Worm (Caenorhabditis elegans): ENCODE results near the gene F55H2.5.

ce11 chrIII:9542816-9543215 lies 31.5 kb downstream of the F55H2.5 start, which contains the start of gene eif-2Balpha:
- TF ChIP-seq unc-62 (GFP tag; optimal IDR thresholded peaks at IDR 0.05) (no peak), ztf-11 (tag; optimal IDR thresholded peaks at IDR 0.05) (no peak), unc-39 (tag; optimal IDR thresholded peaks at IDR 0.05) (no peak), sptf-1 (tag; optimal IDR thresholded peaks at IDR 0.05) (no peak)

Measured in whole organism, mixed stage, embryonic.